Fruit fly (Drosophila melanogaster) Kc167 (cell line): ENCODE data around the gene Cyp28d1.

ENCODE experiments used
- Myc ChIP-seq: fragments of >200 bp; optimal IDR thresholded peaks from 2 replicates; lab custom pipeline; 2017; ENCODE audit warnings: missing external identifiers
- h ChIP-seq: fragments of >200 bp; optimal IDR thresholded peaks from 3 replicates; lab custom pipeline; 2018; ENCODE audit warnings: missing external identifiers
- insv ChIP-seq: fragments of >200 bp; optimal IDR thresholded peaks from 3 replicates; lab custom pipeline; 2018; ENCODE audit warnings: missing external identifiers
- ttk ChIP-seq: sonication (Bioruptor generic); optimal IDR thresholded peaks from 2 replicates; lab custom pipeline; 2017; ENCODE audit warnings: missing external identifiers

dm6 chr2L:5260267-5260666, 50.0 kb downstream of the Cyp28d1 start:
- TF ChIP-seq h (lab: Kevin White, UChicago) (no peak), insv (lab: Kevin White, UChicago) (no peak), Myc (lab: Kevin White, UChicago) (no peak), ttk (no peak)
